Fruit fly (Drosophila melanogaster): ENCODE data around the gene CG13983.

Gene CG13983

dm6 chr2L:6283376-6283775, 19.1 kb upstream of the CG13983 start:
- no peak for TF ChIP-seq fru (GFP tag; optimal IDR thresholded peaks at IDR 0.05)
- TF ChIP-seq dl (GFP tag; optimal IDR thresholded peaks at IDR 0.05; ENCODE audit: insufficient read depth in 1 of 2, partially characterized antibody in 2 of 2) = no peak
- TF ChIP-seq Myc (optimal IDR thresholded peaks at IDR 0.05) = no peak
- no peak for TF ChIP-seq Hnf4 (GFP tag; optimal IDR thresholded peaks at IDR 0.05)
- TF ChIP-seq OdsH (GFP tag; optimal IDR thresholded peaks at IDR 0.05) = no peak

- TF ChIP-seq HLH106 (tag; optimal IDR thresholded peaks at IDR 0.05) (peak; percentile 12), sv (GFP tag; optimal IDR thresholded peaks at IDR 0.05) (peak; percentile 41), brk (GFP tag; optimal IDR thresholded peaks at IDR 0.05) (no peak)
Measured at dm6 chr2L:6280328-6280727, 16.0 kb upstream of the CG13983 start.

dm6 chr2L:6276815-6277214, 12.5 kb upstream of the CG13983 start:
- no peak for TF ChIP-seq Rel (GFP tag; optimal IDR thresholded peaks at IDR 0.05)
- no peak for TF ChIP-seq Rel (tag; optimal IDR thresholded peaks at IDR 0.05)
- TF ChIP-seq br (GFP tag; optimal IDR thresholded peaks at IDR 0.05) = no peak
- TF ChIP-seq usp (GFP tag; optimal IDR thresholded peaks at IDR 0.05) = no peak
- TF ChIP-seq CG32264 (GFP tag; optimal IDR thresholded peaks at IDR 0.05) = no peak
- TF ChIP-seq GATAd (GFP tag; optimal IDR thresholded peaks at IDR 0.05) = no peak
- no peak for TF ChIP-seq foxo (GFP tag; optimal IDR thresholded peaks at IDR 0.05)
- no peak for TF ChIP-seq Hr83 (GFP tag; optimal IDR thresholded peaks at IDR 0.05; ENCODE audit: poor library complexity, severe bottlenecking)
- TF ChIP-seq OdsH (GFP tag; optimal IDR thresholded peaks at IDR 0.05) = no peak
- TF ChIP-seq Hnf4 (GFP tag; optimal IDR thresholded peaks at IDR 0.05) = no peak
- TF ChIP-seq rgr (GFP tag; optimal IDR thresholded peaks at IDR 0.05) = no peak
- no peak for TF ChIP-seq Hr78 (GFP tag; optimal IDR thresholded peaks at IDR 0.05)
- no peak for TF ChIP-seq Myc (optimal IDR thresholded peaks at IDR 0.05)

dm6 chr2L:6275981-6276380, 11.7 kb upstream of the CG13983 start:
- TF ChIP-seq OdsH (GFP tag; optimal IDR thresholded peaks at IDR 0.05) = no peak
- no peak for TF ChIP-seq Hr83 (GFP tag; optimal IDR thresholded peaks at IDR 0.05; ENCODE audit: poor library complexity, severe bottlenecking)
- no peak for TF ChIP-seq Sp1 (GFP tag; optimal IDR thresholded peaks at IDR 0.05)
- TF ChIP-seq ey (GFP tag; optimal IDR thresholded peaks at IDR 0.05) = no peak
- TF ChIP-seq psq (GFP tag; optimal IDR thresholded peaks at IDR 0.05) = no peak
- no peak for TF ChIP-seq pan (optimal IDR thresholded peaks at IDR 0.05)
- TF ChIP-seq jim (GFP tag; optimal IDR thresholded peaks at IDR 0.05) = no peak
- no peak for TF ChIP-seq Hr78 (GFP tag; optimal IDR thresholded peaks at IDR 0.05)
- TF ChIP-seq dmrt93B (GFP tag; optimal IDR thresholded peaks at IDR 0.05) = no peak
- no peak for TF ChIP-seq usp (GFP tag; optimal IDR thresholded peaks at IDR 0.05)
- no peak for TF ChIP-seq sv (GFP tag; optimal IDR thresholded peaks at IDR 0.05)
- no peak for TF ChIP-seq Dif (GFP tag; optimal IDR thresholded peaks at IDR 0.05; ENCODE audit: partially characterized antibody)
- TF ChIP-seq fru (GFP tag; optimal IDR thresholded peaks at IDR 0.05) = no peak
- no peak for TF ChIP-seq Rel (GFP tag; optimal IDR thresholded peaks at IDR 0.05)
- TF ChIP-seq Rel (tag; optimal IDR thresholded peaks at IDR 0.05) = no peak

dm6 chr2L:6273963-6274834, 9.9 kb upstream of the CG13983 start:
- TF ChIP-seq Hr83 (GFP tag; optimal IDR thresholded peaks at IDR 0.05; ENCODE audit: poor library complexity, severe bottlenecking) (no peak), Dif (GFP tag; optimal IDR thresholded peaks at IDR 0.05; ENCODE audit: partially characterized antibody) (no peak), CG32264 (GFP tag; optimal IDR thresholded peaks at IDR 0.05) (no peak), dl (GFP tag; optimal IDR thresholded peaks at IDR 0.05; ENCODE audit: insufficient read depth in 1 of 2, partially characterized antibody in 2 of 2) (no peak), brk (GFP tag; optimal IDR thresholded peaks at IDR 0.05) (no peak), lola (GFP tag; optimal IDR thresholded peaks at IDR 0.05) (no peak), CG9705 (GFP tag; optimal IDR thresholded peaks at IDR 0.05) (no peak), Mio (GFP tag; optimal IDR thresholded peaks at IDR 0.05) (no peak), HLH106 (tag; optimal IDR thresholded peaks at IDR 0.05) (peak; percentile 18), sage (GFP tag; optimal IDR thresholded peaks at IDR 0.05) (no peak), fru (GFP tag; optimal IDR thresholded peaks at IDR 0.05) (peak; percentile 44), GATAd (GFP tag; optimal IDR thresholded peaks at IDR 0.05) (no peak), Sp1 (GFP tag; optimal IDR thresholded peaks at IDR 0.05) (no peak), foxo (GFP tag; optimal IDR thresholded peaks at IDR 0.05) (peak in 1 of 2 experiments; percentile 41), dsf (GFP tag; optimal IDR thresholded peaks at IDR 0.05; ENCODE audit: borderline replicate concordance) (no peak), ey (GFP tag; optimal IDR thresholded peaks at IDR 0.05) (peak; percentile 1), Vsx2 (GFP tag; optimal IDR thresholded peaks at IDR 0.05; ENCODE audit: partially characterized antibody) (no peak), OdsH (GFP tag; optimal IDR thresholded peaks at IDR 0.05) (peak; percentile 2), rgr (GFP tag; optimal IDR thresholded peaks at IDR 0.05) (peak; percentile 8), Jra (GFP tag; optimal IDR thresholded peaks at IDR 0.05) (no peak), woc (GFP tag; optimal IDR thresholded peaks at IDR 0.05) (no peak), sv (GFP tag; optimal IDR thresholded peaks at IDR 0.05) (no peak), Hr78 (GFP tag; optimal IDR thresholded peaks at IDR 0.05) (no peak), usp (GFP tag; optimal IDR thresholded peaks at IDR 0.05) (no peak), tai (GFP tag; optimal IDR thresholded peaks at IDR 0.05) (no peak), Myc (optimal IDR thresholded peaks at IDR 0.05) (no peak), Abd-B (GFP tag; optimal IDR thresholded peaks at IDR 0.05) (no peak), Rel (GFP tag; optimal IDR thresholded peaks at IDR 0.05) (no peak), Rel (tag; optimal IDR thresholded peaks at IDR 0.05) (no peak), h (GFP tag; optimal IDR thresholded peaks at IDR 0.05) (peak; percentile 61)

Data from whole organism, wandering third instar larva.